Fruit fly (Drosophila melanogaster) whole organism, pupa: ENCODE measurements around the gene CG10803.

Source experiments
- CG12605 ChIP-seq: fragments of 200-800 bp; sonication (Bioruptor generic); IDR thresholded peaks from 2 replicates; pipeline ENCODE4 v1.3.6; 2022; ENCODE audit warnings: missing biosample characterization, missing genetic modification characterization
- CG13204 ChIP-seq: fragments of 200-800 bp; sonication (Bioruptor generic); optimal IDR thresholded peaks from 2 replicates; lab custom pipeline; 2018; ENCODE audit warnings: missing biosample characterization, mild to moderate bottlenecking, missing genetic modification characterization, moderate library complexity
- CG14655 ChIP-seq: fragments of 200-800 bp; sonication (Bioruptor generic); optimal IDR thresholded peaks from 3 replicates; lab custom pipeline; 2017; ENCODE audit warnings: mild to moderate bottlenecking, missing biosample characterization, missing genetic modification reagents, missing genetic modification characterization
- CG15710 ChIP-seq: fragments of 200-800 bp; sonication (Bioruptor generic); optimal IDR thresholded peaks from 2 replicates; lab custom pipeline; 2018; ENCODE audit warnings: missing biosample characterization, mild to moderate bottlenecking, missing genetic modification characterization, moderate library complexity
- CG17806 ChIP-seq: fragments of 200-800 bp; sonication (Bioruptor generic); optimal IDR thresholded peaks from 2 replicates; lab custom pipeline; 2018; ENCODE audit warnings: missing biosample characterization, mild to moderate bottlenecking, missing genetic modification characterization, moderate library complexity
- CG32121 ChIP-seq: fragments of 200-800 bp; sonication (Bioruptor generic); IDR thresholded peaks from 2 replicates; pipeline ENCODE4 v1.3.6; 2022; ENCODE audit warnings: missing biosample characterization, missing genetic modification characterization
- CG34367 ChIP-seq: fragments of 200-800 bp; sonication (Bioruptor generic); optimal IDR thresholded peaks from 2 replicates; lab custom pipeline; 2018; ENCODE audit warnings: missing biosample characterization, mild to moderate bottlenecking, missing genetic modification characterization
- CG4496 ChIP-seq: fragments of 200-800 bp; sonication (Bioruptor generic); IDR thresholded peaks from 3 replicates; pipeline ENCODE4 v1.3.6; 2022; ENCODE audit warnings: missing biosample characterization, missing genetic modification characterization
- CG8159 ChIP-seq: fragments of 200-800 bp; sonication (Bioruptor generic); optimal IDR thresholded peaks from 3 replicates; lab custom pipeline; 2018; ENCODE audit warnings: missing biosample characterization, mild to moderate bottlenecking, missing genetic modification characterization, moderate library complexity
- CG8301 ChIP-seq: fragments of 200-800 bp; sonication (Bioruptor generic); optimal IDR thresholded peaks from 2 replicates; lab custom pipeline; 2018; ENCODE audit warnings: missing biosample characterization, mild to moderate bottlenecking, missing genetic modification characterization
- CG9948 ChIP-seq: fragments of 200-800 bp; sonication (Bioruptor generic); optimal IDR thresholded peaks from 2 replicates; lab custom pipeline; 2018; ENCODE audit warnings: missing biosample characterization, mild to moderate bottlenecking, missing genetic modification characterization, moderate library complexity
- D1 ChIP-seq: fragments of 200-800 bp; sonication (Bioruptor generic); optimal IDR thresholded peaks from 2 replicates; lab custom pipeline; 2018; ENCODE audit warnings: missing biosample characterization, mild to moderate bottlenecking, missing genetic modification characterization, moderate library complexity
- EcR ChIP-seq: fragments of 200-800 bp; sonication (Bioruptor generic); optimal IDR thresholded peaks from 3 replicates; lab custom pipeline; 2019; ENCODE audit warnings: missing biosample characterization, missing genetic modification characterization, mild to moderate bottlenecking, moderate library complexity, missing genetic modification reagents
- Ets98B ChIP-seq: fragments of 200-800 bp; sonication (Bioruptor generic); IDR thresholded peaks from 2 replicates; pipeline ENCODE4 v1.3.6; 2022; ENCODE audit warnings: missing biosample characterization, missing genetic modification characterization
- Pif1A ChIP-seq: fragments of 200-800 bp; sonication (Bioruptor generic); optimal IDR thresholded peaks from 3 replicates; lab custom pipeline; 2016; ENCODE audit warnings: missing biosample characterization, missing genetic modification characterization
- Pif1B ChIP-seq: fragments of 200-800 bp; sonication (Bioruptor generic); optimal IDR thresholded peaks from 3 replicates; lab custom pipeline; 2016; ENCODE audit warnings: missing biosample characterization, missing genetic modification characterization
- Snoo ChIP-seq: fragments of 200-800 bp; sonication (Bioruptor generic); optimal IDR thresholded peaks from 3 replicates; lab custom pipeline; 2017; ENCODE audit warnings: missing biosample characterization, mild to moderate bottlenecking, missing genetic modification characterization, inconsistent platforms
- fd96Ca ChIP-seq: fragments of 200-800 bp; sonication (Bioruptor generic); IDR thresholded peaks from 3 replicates; pipeline ENCODE4 v1.3.6; 2022; ENCODE audit warnings: missing biosample characterization, missing genetic modification characterization
- gl ChIP-seq: fragments of 200-800 bp; sonication (Bioruptor generic); optimal IDR thresholded peaks from 2 replicates; lab custom pipeline; 2018; ENCODE audit warnings: missing biosample characterization, mild to moderate bottlenecking, missing genetic modification characterization
- rn ChIP-seq: fragments of 200-800 bp; sonication (Bioruptor generic); IDR thresholded peaks from 2 replicates; pipeline ENCODE4 v1.3.6; 2022; ENCODE audit warnings: missing biosample characterization, missing genetic modification characterization

CG10803 gene

DNA sequence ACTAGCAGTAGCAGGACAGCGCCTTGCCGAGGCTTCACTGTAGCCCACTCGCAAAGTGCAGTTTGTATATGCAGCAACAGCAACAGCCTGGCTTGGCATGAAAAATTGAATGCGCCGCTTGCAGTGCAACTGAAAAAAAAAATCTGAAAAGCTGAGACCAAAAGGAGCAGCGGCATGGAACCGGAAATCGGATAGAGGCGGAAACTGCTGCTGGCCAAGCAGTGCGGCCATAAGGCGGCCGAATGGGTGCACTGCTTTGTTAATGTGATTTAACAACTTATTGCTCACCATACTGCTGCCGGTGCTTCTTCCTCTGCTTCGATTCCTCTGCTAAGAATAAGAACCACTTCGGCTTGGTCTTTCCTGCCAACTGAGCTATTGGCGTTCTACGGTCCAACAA, 18.8 kb downstream of the CG10803 start:
- TF ChIP-seq CG32121, result no peak
- TF ChIP-seq CG14655, result no peak
- TF ChIP-seq CG17806 (tag; lab: Kevin White, UChicago), result no peak
- TF ChIP-seq CG13204 (GFP tag; lab: Kevin White, UChicago), result no peak
- TF ChIP-seq fd96Ca, result 0 out of 3 replicates have a peak, but pooled peaks have one; percentile 29
- no peak for TF ChIP-seq Pif1B
- TF ChIP-seq CG4496 (GFP tag; lab: Robert Waterston, UW), result peak; percentile 48; the same call in 2 of the 3 replicates
- TF ChIP-seq CG9948 (tag; lab: Kevin White, UChicago), result no peak
- no peak for TF ChIP-seq Ets98B
- TF ChIP-seq CG12605 (GFP tag; lab: Robert Waterston, UW), result no peak
- TF ChIP-seq CG15710 (tag; lab: Kevin White, UChicago), result no peak
- TF ChIP-seq rn (GFP tag; lab: Robert Waterston, UW), result no peak
- TF ChIP-seq EcR (GFP tag; lab: Kevin White, UChicago), result no peak
- no peak for TF ChIP-seq CG34367

DNA sequence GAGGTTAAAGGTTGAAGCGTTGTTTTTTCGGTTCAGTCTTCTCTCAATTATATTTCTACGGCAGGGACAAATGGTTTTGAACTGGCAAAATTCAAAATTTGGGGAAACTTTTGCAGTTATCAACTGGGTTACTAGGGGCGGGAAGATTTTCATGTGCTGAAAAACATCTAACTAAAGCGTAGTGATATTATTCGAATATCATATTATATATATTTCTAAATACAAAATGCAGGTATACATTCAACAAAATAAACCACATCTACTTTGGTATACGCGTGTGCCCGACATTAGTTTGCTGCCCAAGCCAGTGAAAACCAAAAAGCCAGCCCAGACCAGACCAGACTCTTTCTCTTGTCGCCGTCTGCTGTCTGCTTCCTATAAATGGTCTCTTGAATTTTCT, 19.3 kb downstream of the CG10803 start, which contains the start of gene Gas8:
Gas8 (minus strand) TSS at position 101 of the 400 bp plus-strand sequence.
- TF ChIP-seq CG32121, result no peak
- no peak for TF ChIP-seq Pif1A
- TF ChIP-seq rn (GFP tag; lab: Robert Waterston, UW), result no peak
- TF ChIP-seq CG12605 (GFP tag; lab: Robert Waterston, UW), result no peak
- TF ChIP-seq Snoo (tag; lab: Kevin White, UChicago), result no peak
- TF ChIP-seq CG34367, result no peak
- no peak for TF ChIP-seq CG9948 (tag; lab: Kevin White, UChicago)
- TF ChIP-seq CG4496 (GFP tag; lab: Robert Waterston, UW), result no peak
- TF ChIP-seq CG15710 (tag; lab: Kevin White, UChicago), result no peak
- TF ChIP-seq fd96Ca, result no peak
- no peak for TF ChIP-seq CG17806 (tag; lab: Kevin White, UChicago)
- TF ChIP-seq EcR (GFP tag; lab: Kevin White, UChicago), result no peak
- no peak for TF ChIP-seq Pif1B
- no peak for TF ChIP-seq D1 (tag; lab: Kevin White, UChicago)
- no peak for TF ChIP-seq Ets98B
- no peak for TF ChIP-seq gl
- no peak for TF ChIP-seq CG13204 (GFP tag; lab: Kevin White, UChicago)
- no peak for TF ChIP-seq CG8301 (tag; lab: Kevin White, UChicago)
- no peak for TF ChIP-seq CG8159 (tag; lab: Kevin White, UChicago)
- no peak for TF ChIP-seq CG14655

DNA sequence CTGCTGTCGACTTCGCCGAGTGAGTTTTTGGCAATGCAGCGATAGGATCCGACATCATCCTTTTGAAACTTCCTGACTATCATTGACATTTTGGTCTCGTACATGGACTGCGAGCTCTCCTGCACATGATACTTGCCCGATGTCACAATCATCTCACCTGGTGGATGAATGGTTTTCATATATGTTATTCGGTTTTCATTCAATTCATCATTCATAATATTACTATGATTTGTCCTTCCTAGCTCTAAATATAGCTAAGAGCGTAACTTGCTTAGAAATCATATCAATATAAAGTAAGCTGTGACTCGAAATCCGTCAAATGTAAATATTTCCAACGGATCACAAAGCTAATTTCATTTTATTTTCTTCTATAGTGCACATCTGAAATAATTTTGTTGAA, 28.6 kb downstream of the CG10803 start, which contains the start of gene CG13021:
CG13021 (plus strand) TSS at position 301 of the 400 bp plus-strand sequence.
- TF ChIP-seq Snoo (tag; lab: Kevin White, UChicago), result no peak
- TF ChIP-seq CG12605 (GFP tag; lab: Robert Waterston, UW), result no peak
- TF ChIP-seq CG8159 (tag; lab: Kevin White, UChicago), result no peak
- no peak for TF ChIP-seq CG13204 (GFP tag; lab: Kevin White, UChicago)
- TF ChIP-seq CG17806 (tag; lab: Kevin White, UChicago), result no peak
- no peak for TF ChIP-seq Ets98B
- TF ChIP-seq Pif1A, result no peak
- TF ChIP-seq D1 (tag; lab: Kevin White, UChicago), result no peak
- TF ChIP-seq CG8301 (tag; lab: Kevin White, UChicago), result no peak
- TF ChIP-seq CG9948 (tag; lab: Kevin White, UChicago), result no peak
- TF ChIP-seq rn (GFP tag; lab: Robert Waterston, UW), result no peak
- TF ChIP-seq fd96Ca, result no peak
- TF ChIP-seq EcR (GFP tag; lab: Kevin White, UChicago), result no peak
- no peak for TF ChIP-seq CG32121
- TF ChIP-seq, all 21 proteins: peak for 0

DNA sequence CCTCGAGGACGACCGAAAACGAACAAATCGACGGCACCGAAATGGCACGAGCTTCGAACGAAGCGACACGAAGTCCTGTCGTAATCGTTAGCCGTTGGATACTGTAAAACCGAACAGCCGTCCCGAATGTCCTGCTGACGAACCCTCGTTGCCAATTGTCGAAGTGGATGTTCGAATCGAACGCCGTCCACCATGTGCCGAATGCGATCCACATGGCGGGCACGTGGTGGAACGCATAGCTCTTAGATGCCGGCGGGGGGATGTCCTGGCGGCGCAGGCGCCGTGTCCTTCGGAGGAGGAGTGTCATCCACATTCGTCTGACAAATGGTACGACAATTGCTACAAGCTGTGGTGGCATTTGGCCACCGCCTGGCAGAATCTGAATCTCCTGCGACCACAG, 45.2 kb downstream of the CG10803 start:
- TF ChIP-seq fd96Ca (no peak), gl (no peak), Snoo (tag; lab: Kevin White, UChicago) (no peak), CG8159 (tag; lab: Kevin White, UChicago) (no peak), CG34367 (no peak)

DNA sequence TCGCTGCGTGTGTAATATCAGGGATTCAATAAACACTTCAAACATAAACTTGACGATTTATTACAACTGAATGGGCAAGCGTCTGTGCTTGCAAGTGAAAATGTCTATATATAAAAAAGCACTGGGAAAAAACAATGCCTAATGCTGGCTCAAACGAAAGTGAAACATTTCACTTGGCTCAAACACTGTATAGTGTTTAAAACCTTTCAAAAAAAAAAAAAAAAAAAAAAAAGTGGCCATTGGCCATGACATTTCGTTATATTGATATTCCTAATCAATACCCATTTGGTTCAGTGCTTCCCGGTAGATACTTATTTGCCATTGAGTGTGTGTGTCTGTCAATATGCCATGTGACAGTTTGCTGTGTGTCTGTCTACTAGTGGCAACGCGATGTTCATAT, 53.3 kb downstream of the CG10803 start:
- TF ChIP-seq Pif1B (peak; percentile 22), fd96Ca (0 out of 3 replicates have a peak, but pooled peaks have one; percentile 22), Ets98B (peak; percentile 21; the same call in 1 of the 2 replicates), CG4496 (GFP tag; lab: Robert Waterston, UW) (peak; percentile 53; the same call in 2 of the 3 replicates), EcR (GFP tag; lab: Kevin White, UChicago) (no peak), gl (no peak)
